Worm (Caenorhabditis elegans) whole organism, late embryonic: ENCODE data around the gene srd-50.

Source experiments
- ama-1 ChIP-seq: fragments of 150-350 bp; optimal IDR thresholded peaks from 2 replicates; lab custom pipeline; 2014
- ceh-18 ChIP-seq: sonication (generic microtip); optimal IDR thresholded peaks from 2 replicates; lab custom pipeline; 2016; ENCODE audit warnings: missing genetic modification characterization, missing compliant biosample characterization
- ceh-48 ChIP-seq: sonication (generic microtip); optimal IDR thresholded peaks from 2 replicates; lab custom pipeline; 2016; ENCODE audit warnings: missing genetic modification characterization, inconsistent platforms, missing compliant biosample characterization
- dve-1 ChIP-seq: sonication (generic microtip); optimal IDR thresholded peaks from 2 replicates; lab custom pipeline; 2017; ENCODE audit warnings: antibody characterized with exemption, mild to moderate bottlenecking, missing genetic modification characterization, missing compliant biosample characterization
- ets-4 ChIP-seq: sonication (generic microtip); optimal IDR thresholded peaks from 2 replicates; lab custom pipeline; 2016; ENCODE audit warnings: missing genetic modification characterization, missing compliant biosample characterization
- fkh-10 ChIP-seq: fragments of 150-350 bp; optimal IDR thresholded peaks from 2 replicates; lab custom pipeline; 2014; ENCODE audit warnings: missing biosample characterization, missing genetic modification reagents, missing genetic modification characterization
- gmeb-2 ChIP-seq: sonication (generic microtip); optimal IDR thresholded peaks from 2 replicates; lab custom pipeline; 2016; ENCODE audit warnings: missing genetic modification characterization, inconsistent platforms, missing compliant biosample characterization
- hlh-30 ChIP-seq: sonication (generic microtip); optimal IDR thresholded peaks from 2 replicates; lab custom pipeline; 2017; ENCODE audit warnings: antibody characterized with exemption, missing genetic modification characterization, missing compliant biosample characterization; ENCODE audit not compliant: insufficient read depth
- lim-6 ChIP-seq: sonication (generic microtip); optimal IDR thresholded peaks from 2 replicates; lab custom pipeline; 2016; ENCODE audit warnings: missing genetic modification characterization, missing compliant biosample characterization
- lin-11 ChIP-seq: fragments of 200-800 bp; sonication (Bioruptor generic); optimal IDR thresholded peaks from 2 replicates; lab custom pipeline; 2018; ENCODE audit warnings: mild to moderate bottlenecking, missing genetic modification characterization, missing compliant biosample characterization
- nfya-1 ChIP-seq: sonication (generic microtip); optimal IDR thresholded peaks from 2 replicates; lab custom pipeline; 2017; ENCODE audit warnings: missing genetic modification characterization, mild to moderate bottlenecking, missing compliant biosample characterization, antibody characterized with exemption, moderate library complexity
- pqm-1 ChIP-seq: sonication (generic microtip); optimal IDR thresholded peaks from 2 replicates; lab custom pipeline; 2016; ENCODE audit warnings: missing genetic modification characterization, missing compliant biosample characterization
- sdc-2 ChIP-seq: sonication (generic microtip); optimal IDR thresholded peaks from 2 replicates; lab custom pipeline; 2016; ENCODE audit warnings: missing genotype, missing genetic modification characterization, missing compliant biosample characterization
- tbx-2 ChIP-seq: sonication (generic microtip); optimal IDR thresholded peaks from 2 replicates; lab custom pipeline; 2016; ENCODE audit warnings: missing genetic modification characterization, missing compliant biosample characterization

- no peak for TF ChIP-seq dve-1 (tag; lab: Kevin White, UChicago)
- TF ChIP-seq ama-1 (lab: Kevin White, UChicago): no peak
- no peak for TF ChIP-seq nfya-1 (tag; lab: Kevin White, UChicago)
- TF ChIP-seq ceh-18 (tag; lab: Kevin White, UChicago): no peak
- TF ChIP-seq lim-6 (tag; lab: Kevin White, UChicago): no peak
- TF ChIP-seq gmeb-2: no peak
- peak; percentile 93 for TF ChIP-seq sdc-2
- no peak for TF ChIP-seq ceh-48 (tag; lab: Kevin White, UChicago)
- no peak for TF ChIP-seq pqm-1
- no peak for TF ChIP-seq lin-11
- no peak for TF ChIP-seq fkh-10 (GFP tag; lab: Kevin White, UChicago)
- no peak for TF ChIP-seq ets-4 (tag; lab: Kevin White, UChicago)
- TF ChIP-seq tbx-2: no peak
- no peak for TF ChIP-seq hlh-30 (tag; lab: Kevin White, UChicago)
These were observed 46.5 kb downstream of the srd-50 start for ce11 chrX:13435116-13435515.
